Worm (Caenorhabditis elegans): Measurements from ENCODE around the gene F43E2.1.
A peak's percentile ranks its signal among the peaks of the same experiment; 100 is the strongest.

The F43E2.1 gene

DNA sequence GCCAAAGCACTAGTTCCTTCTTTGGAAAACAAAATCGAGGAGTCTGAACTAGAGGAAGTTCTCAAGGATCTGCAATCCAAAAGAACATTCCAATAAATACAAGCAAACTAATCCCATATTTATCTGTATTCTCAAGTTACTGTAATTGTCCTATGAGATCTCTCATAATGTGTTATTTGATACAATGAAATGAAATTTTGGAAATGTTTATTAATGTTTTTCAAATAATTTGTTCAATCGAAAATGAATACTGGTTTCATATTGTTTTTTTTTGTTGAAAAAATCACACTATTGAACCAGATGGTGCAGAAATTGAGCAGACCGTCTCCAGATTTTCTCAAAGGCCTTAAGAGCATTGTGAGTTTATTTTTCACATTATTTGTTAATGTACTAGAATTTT is at the start of gene F43E2.1:
Gene F43E2.1 (plus strand): TSS at position 301 of the 400 bp plus-strand sequence.
- TF ChIP-seq gmeb-1 (tag; optimal IDR thresholded peaks at IDR 0.05) = no peak
- no peak for TF ChIP-seq ceh-82 (tag; optimal IDR thresholded peaks at IDR 0.05)
- TF ChIP-seq nhr-25 (tag; optimal IDR thresholded peaks at IDR 0.05) = no peak
- no peak for TF ChIP-seq nhr-77 (tag; optimal IDR thresholded peaks at IDR 0.05)
- no peak for TF ChIP-seq blmp-1 (tag; optimal IDR thresholded peaks at IDR 0.05; ENCODE audit: insufficient read depth)
- no peak for TF ChIP-seq fos-1 (tag; optimal IDR thresholded peaks at IDR 0.05)
- no peak for TF ChIP-seq nhr-6 (tag; optimal IDR thresholded peaks at IDR 0.05)
- no peak for TF ChIP-seq ceh-16 (tag; optimal IDR thresholded peaks at IDR 0.05)
- no peak for TF ChIP-seq nhr-237 (tag; optimal IDR thresholded peaks at IDR 0.05)
- no peak for TF ChIP-seq unc-62 (GFP tag; optimal IDR thresholded peaks at IDR 0.05)
- no peak for TF ChIP-seq skn-1 (tag; optimal IDR thresholded peaks at IDR 0.05)
- TF ChIP-seq lin-11 (tag; optimal IDR thresholded peaks at IDR 0.05) = no peak

DNA sequence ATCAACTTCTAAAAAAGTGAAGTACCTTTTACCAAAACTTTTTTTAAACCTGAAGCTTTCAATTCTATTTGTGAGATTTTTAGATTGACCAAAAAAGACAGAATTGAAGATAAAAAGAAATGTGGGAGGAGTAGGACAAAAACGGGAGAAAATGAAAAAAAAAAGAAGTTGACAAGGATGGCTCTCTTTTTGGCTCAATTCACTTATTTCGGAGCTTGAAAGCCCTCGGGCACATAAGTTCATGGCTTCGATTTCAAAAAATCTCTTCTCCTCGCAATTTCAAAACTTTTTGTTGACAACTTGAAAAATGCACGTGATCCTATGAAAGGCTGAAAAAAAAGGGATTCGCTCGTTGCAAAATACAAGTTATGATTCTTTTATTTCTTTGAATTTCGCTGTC is 48.9 kb upstream of the F43E2.1 start:
- no peak for TF ChIP-seq nhr-77 (tag; optimal IDR thresholded peaks at IDR 0.05)
- TF ChIP-seq sma-9 (GFP tag; optimal IDR thresholded peaks at IDR 0.05) = no peak
- no peak for TF ChIP-seq sma-9 (tag; optimal IDR thresholded peaks at IDR 0.05)
- TF ChIP-seq nhr-237 (tag; optimal IDR thresholded peaks at IDR 0.05) = no peak
- no peak for TF ChIP-seq blmp-1 (tag; optimal IDR thresholded peaks at IDR 0.05; ENCODE audit: insufficient read depth)
- no peak for TF ChIP-seq ztf-4 (tag; optimal IDR thresholded peaks at IDR 0.05)
- no peak for TF ChIP-seq lin-13 (GFP tag; optimal IDR thresholded peaks at IDR 0.05)
- no peak for TF ChIP-seq fos-1 (tag; optimal IDR thresholded peaks at IDR 0.05)
- no peak for TF ChIP-seq lsy-2 (tag; optimal IDR thresholded peaks at IDR 0.05)
- no peak for TF ChIP-seq ztf-11 (tag; optimal IDR thresholded peaks at IDR 0.05)
- no peak for TF ChIP-seq mbf-1 (tag; optimal IDR thresholded peaks at IDR 0.05)
- no peak for TF ChIP-seq lin-39 (tag; optimal IDR thresholded peaks at IDR 0.05)
- TF ChIP-seq unc-55 (GFP tag; optimal IDR thresholded peaks at IDR 0.05) = no peak
- no peak for TF ChIP-seq ceh-82 (tag; optimal IDR thresholded peaks at IDR 0.05)
- TF ChIP-seq ztf-1 (GFP tag; conservative IDR thresholded peaks at IDR 0.05) = no peak
- TF ChIP-seq crh-2 (tag; optimal IDR thresholded peaks at IDR 0.05) = no peak
- no peak for TF ChIP-seq lin-11 (tag; optimal IDR thresholded peaks at IDR 0.05)
- TF ChIP-seq mdl-1 (tag; optimal IDR thresholded peaks at IDR 0.05) = no peak
- no peak for TF ChIP-seq unc-62 (GFP tag; optimal IDR thresholded peaks at IDR 0.05)

ce11 chrII:7326997-7327396 is 48.1 kb upstream of the F43E2.1 start:
- TF ChIP-seq mdl-1 (tag; optimal IDR thresholded peaks at IDR 0.05) (peak; percentile 48 to 53), nhr-10 (tag; optimal IDR thresholded peaks at IDR 0.05) (no peak), unc-62 (GFP tag; optimal IDR thresholded peaks at IDR 0.05) (no peak), sma-9 (GFP tag; optimal IDR thresholded peaks at IDR 0.05) (peak; percentile 62), sma-9 (tag; optimal IDR thresholded peaks at IDR 0.05) (no peak), nhr-11 (tag; optimal IDR thresholded peaks at IDR 0.05) (no peak), ztf-4 (tag; optimal IDR thresholded peaks at IDR 0.05) (peak; percentile 12), peb-1 (tag; optimal IDR thresholded peaks at IDR 0.05) (no peak), nhr-21 (tag; optimal IDR thresholded peaks at IDR 0.05) (no peak), crh-2 (tag; optimal IDR thresholded peaks at IDR 0.05) (peak; percentile 39), zag-1 (tag; optimal IDR thresholded peaks at IDR 0.05) (peak; percentile 71), F13H6.1 (tag; optimal IDR thresholded peaks at IDR 0.05) (peak; percentile 75), sem-4 (tag; optimal IDR thresholded peaks at IDR 0.05) (peak; percentile 52), blmp-1 (tag; optimal IDR thresholded peaks at IDR 0.05; ENCODE audit: insufficient read depth) (no peak), lin-13 (GFP tag; optimal IDR thresholded peaks at IDR 0.05) (no peak), lin-39 (tag; optimal IDR thresholded peaks at IDR 0.05) (no peak), lsy-2 (tag; optimal IDR thresholded peaks at IDR 0.05) (peak in 1 of 2 experiments; percentile 65), nhr-237 (tag; optimal IDR thresholded peaks at IDR 0.05) (no peak), R02D3.7 (tag; optimal IDR thresholded peaks at IDR 0.05) (no peak), unc-55 (GFP tag; optimal IDR thresholded peaks at IDR 0.05) (peak; percentile 64), nhr-129 (tag; optimal IDR thresholded peaks at IDR 0.05) (peak; percentile 79), mab-5 (tag; optimal IDR thresholded peaks at IDR 0.05) (peak; percentile 48), lin-11 (tag; optimal IDR thresholded peaks at IDR 0.05) (peak; percentile 43), sma-3 (GFP tag; optimal IDR thresholded peaks at IDR 0.05) (no peak), gmeb-1 (tag; optimal IDR thresholded peaks at IDR 0.05) (no peak), fos-1 (tag; optimal IDR thresholded peaks at IDR 0.05) (no peak), Y55F3AM.14 (GFP tag; optimal IDR thresholded peaks at IDR 0.05) (peak; percentile 51), C34F6.9 (tag; optimal IDR thresholded peaks at IDR 0.05) (peak; percentile 76), elt-3 (tag; optimal IDR thresholded peaks at IDR 0.05) (no peak)
